Fruit fly (Drosophila melanogaster) whole organism, embryonic: ENCODE data around the gene CG5096.

Experiments
- Adf1 ChIP-seq: fragments of 200-800 bp; sonication (Bioruptor generic); IDR thresholded peaks from 2 replicates; pipeline ENCODE4 v1.3.6; 2022; ENCODE audit warnings: missing biosample characterization, missing genetic modification characterization
- B-H1 ChIP-seq: fragments of 200-800 bp; sonication (Bioruptor generic); IDR thresholded peaks from 3 replicates; pipeline ENCODE4 v1.3.6; 2022; ENCODE audit warnings: missing biosample characterization, missing genetic modification characterization
- CG10267 ChIP-seq: fragments of 200-800 bp; sonication (Bioruptor generic); optimal IDR thresholded peaks from 2 replicates; lab custom pipeline; 2018; ENCODE audit warnings: missing biosample characterization, mild to moderate bottlenecking, missing genetic modification characterization, moderate library complexity
- CG10321 ChIP-seq: fragments of 200-800 bp; sonication (Bioruptor generic); IDR thresholded peaks from 2 replicates; pipeline ENCODE4 v1.3.6; 2022; ENCODE audit warnings: missing biosample characterization, missing genetic modification characterization
- CG12299 ChIP-seq: fragments of 200-800 bp; sonication (Bioruptor generic); optimal IDR thresholded peaks from 2 replicates; lab custom pipeline; 2018; ENCODE audit warnings: missing biosample characterization, mild to moderate bottlenecking, missing genetic modification characterization
- CG15601 ChIP-seq: fragments of 200-800 bp; sonication (Bioruptor generic); optimal IDR thresholded peaks from 3 replicates; lab custom pipeline; 2019; ENCODE audit warnings: missing biosample characterization, mild to moderate bottlenecking, missing genetic modification characterization, moderate library complexity
- CG18011 ChIP-seq: fragments of 200-800 bp; sonication (Bioruptor generic); optimal IDR thresholded peaks from 2 replicates; lab custom pipeline; 2017; ENCODE audit warnings: missing biosample characterization, missing genetic modification characterization, mild to moderate bottlenecking, moderate library complexity, missing genotype
- CG18599 ChIP-seq: fragments of 200-800 bp; sonication (Bioruptor generic); optimal IDR thresholded peaks from 3 replicates; lab custom pipeline; 2017; ENCODE audit warnings: missing biosample characterization, missing genetic modification characterization, mild to moderate bottlenecking, moderate library complexity, missing genetic modification reagents
- CG2116 ChIP-seq: fragments of 200-800 bp; sonication (Bioruptor generic); optimal IDR thresholded peaks from 3 replicates; lab custom pipeline; 2018; ENCODE audit warnings: missing biosample characterization, mild to moderate bottlenecking, missing genetic modification characterization
- CG2875 ChIP-seq: fragments of 200-800 bp; sonication (Bioruptor generic); optimal IDR thresholded peaks from 2 replicates; lab custom pipeline; 2017; ENCODE audit warnings: missing biosample characterization, mild to moderate bottlenecking, missing genetic modification characterization, missing genetic modification reagents
- CG32772 ChIP-seq: fragments of 200-800 bp; sonication (Bioruptor generic); IDR thresholded peaks from 2 replicates; pipeline ENCODE4 v1.3.6; 2022; ENCODE audit warnings: missing biosample characterization, missing genetic modification characterization
- CG42726 ChIP-seq: fragments of 200-800 bp; sonication (Bioruptor generic); IDR thresholded peaks from 2 replicates; pipeline ENCODE4 v1.3.6; 2022; ENCODE audit warnings: missing biosample characterization, missing genetic modification characterization; ENCODE audit not compliant: partially characterized antibody
- CG4328 ChIP-seq: fragments of 200-800 bp; sonication (Bioruptor generic); optimal IDR thresholded peaks from 3 replicates; lab custom pipeline; 2017; ENCODE audit warnings: missing biosample characterization, missing genetic modification reagents, missing genetic modification characterization
- CG6854 ChIP-seq: fragments of 200-800 bp; sonication (Bioruptor generic); optimal IDR thresholded peaks from 3 replicates; lab custom pipeline; 2017; ENCODE audit warnings: missing biosample characterization, mild to moderate bottlenecking, missing genetic modification characterization
- CG8281 ChIP-seq: fragments of 200-800 bp; sonication (Bioruptor generic); optimal IDR thresholded peaks from 2 replicates; lab custom pipeline; 2018; ENCODE audit warnings: missing biosample characterization, mild to moderate bottlenecking, missing genetic modification characterization, moderate library complexity
- CG9797 ChIP-seq: fragments of 200-800 bp; sonication (Bioruptor generic); optimal IDR thresholded peaks from 3 replicates; lab custom pipeline; 2018; ENCODE audit warnings: missing biosample characterization, mild to moderate bottlenecking, missing genetic modification characterization
- D ChIP-seq, 2 experiments: fragments of 200-800 bp in 1 of 2; fragments of >200 bp in 1 of 2; sonication (Bioruptor generic) in 1 of 2; optimal IDR thresholded peaks; 2 replicates in 1 of 2; 3 replicates in 1 of 2; lab custom pipeline; 2017; ENCODE audit warnings: mild to moderate bottlenecking in 1 of 2, missing biosample characterization in 1 of 2, missing genetic modification characterization in 1 of 2, missing genetic modification reagents in 1 of 2
- ERR ChIP-seq: fragments of 200-800 bp; sonication (Bioruptor generic); optimal IDR thresholded peaks from 2 replicates; lab custom pipeline; 2016; ENCODE audit warnings: missing biosample characterization, missing genetic modification characterization
- H2.0 ChIP-seq: fragments of 200-800 bp; sonication (Bioruptor generic); IDR thresholded peaks from 2 replicates; pipeline ENCODE4 v1.3.6; 2022; ENCODE audit warnings: missing biosample characterization, missing genetic modification characterization
- Hey ChIP-seq: fragments of 200-800 bp; sonication (Bioruptor generic); optimal IDR thresholded peaks from 3 replicates; lab custom pipeline; 2018; ENCODE audit warnings: missing biosample characterization, mild to moderate bottlenecking, missing genetic modification characterization
- Hmx ChIP-seq: fragments of 200-800 bp; sonication (Bioruptor generic); optimal IDR thresholded peaks from 2 replicates; lab custom pipeline; 2016; ENCODE audit warnings: missing biosample characterization, missing genetic modification characterization
- Hr39 ChIP-seq: fragments of >200 bp; optimal IDR thresholded peaks from 2 replicates; lab custom pipeline; 2017
- Hr78 ChIP-seq, 2 experiments: fragments of 200-800 bp in 1 of 2; fragments of >200 bp in 1 of 2; sonication (Bioruptor generic) in 1 of 2; optimal IDR thresholded peaks; 2 replicates each; lab custom pipeline; 2017 to 2019; ENCODE audit warnings: missing biosample characterization in 2 of 2, missing genetic modification characterization in 2 of 2, mild to moderate bottlenecking in 1 of 2, moderate library complexity in 1 of 2
- Kr ChIP-seq: fragments of 200-800 bp; sonication (Bioruptor generic); optimal IDR thresholded peaks from 2 replicates; lab custom pipeline; 2017; ENCODE audit warnings: missing biosample characterization, mild to moderate bottlenecking, missing genetic modification characterization
- MTF-1 ChIP-seq: fragments of 200-800 bp; sonication (Bioruptor generic); optimal IDR thresholded peaks from 2 replicates; lab custom pipeline; 2018; ENCODE audit warnings: missing biosample characterization, mild to moderate bottlenecking, missing genetic modification characterization, borderline replicate concordance
- Neu2 ChIP-seq: fragments of 200-800 bp; sonication (Bioruptor generic); optimal IDR thresholded peaks from 3 replicates; lab custom pipeline; 2016; ENCODE audit warnings: missing biosample characterization, missing genetic modification characterization, borderline replicate concordance
- Poxn ChIP-seq: fragments of 200-800 bp; sonication (Bioruptor generic); IDR thresholded peaks from 2 replicates; pipeline ENCODE4 v1.3.6; 2022; ENCODE audit warnings: missing biosample characterization, missing genetic modification characterization
- corto ChIP-seq: fragments of 200-800 bp; sonication (Bioruptor generic); optimal IDR thresholded peaks from 2 replicates; lab custom pipeline; 2016; ENCODE audit warnings: missing biosample characterization, mild to moderate bottlenecking, missing genetic modification characterization, moderate library complexity
- crp ChIP-seq, 2 experiments: fragments of 200-800 bp; sonication (Bioruptor generic); optimal IDR thresholded peaks; 2 replicates in 1 of 2; 3 replicates in 1 of 2; lab custom pipeline; 2017; ENCODE audit warnings: missing biosample characterization in 2 of 2, missing genetic modification characterization in 2 of 2, mild to moderate bottlenecking in 1 of 2, moderate library complexity in 1 of 2
- dm ChIP-seq: fragments of 200-800 bp; sonication (Bioruptor generic); optimal IDR thresholded peaks from 3 replicates; lab custom pipeline; 2016; ENCODE audit warnings: missing biosample characterization, missing genetic modification characterization
- fd3F ChIP-seq: fragments of 200-800 bp; sonication (Bioruptor generic); optimal IDR thresholded peaks from 2 replicates; lab custom pipeline; 2018; ENCODE audit warnings: missing biosample characterization, mild to moderate bottlenecking, missing genetic modification characterization, moderate library complexity
- gt ChIP-seq: fragments of 200-800 bp; sonication (Bioruptor generic); IDR thresholded peaks from 2 replicates; pipeline ENCODE4 v1.3.6; 2022; ENCODE audit warnings: missing biosample characterization, missing genetic modification characterization
- hbn ChIP-seq: fragments of 200-800 bp; sonication (Bioruptor generic); IDR thresholded peaks from 2 replicates; pipeline ENCODE4 v1.3.6; 2022; ENCODE audit warnings: missing biosample characterization, missing genetic modification characterization; ENCODE audit not compliant: partially characterized antibody
- lbe ChIP-seq: fragments of 200-800 bp; sonication (Bioruptor generic); optimal IDR thresholded peaks from 2 replicates; lab custom pipeline; 2016; ENCODE audit warnings: missing biosample characterization, mild to moderate bottlenecking, missing genetic modification characterization
- lilli ChIP-seq: fragments of 200-800 bp; sonication (Bioruptor generic); optimal IDR thresholded peaks from 3 replicates; lab custom pipeline; 2016; ENCODE audit warnings: missing biosample characterization, missing genetic modification characterization
- lola ChIP-seq, 3 experiments: fragments of >200 bp in 2 of 3; fragments of 200-800 bp in 1 of 3; sonication (Bioruptor generic) in 1 of 3; optimal IDR thresholded peaks; 2 replicates each; lab custom pipeline; 2017 to 2019; ENCODE audit warnings: missing biosample characterization in 3 of 3, missing genetic modification characterization in 3 of 3, mild to moderate bottlenecking in 1 of 3, moderate library complexity in 1 of 3
- nau ChIP-seq: fragments of 200-800 bp; sonication (Bioruptor generic); optimal IDR thresholded peaks from 3 replicates; lab custom pipeline; 2017; ENCODE audit warnings: missing biosample characterization, mild to moderate bottlenecking, missing genetic modification characterization, missing genetic modification reagents
- pan ChIP-seq, 4 experiments: fragments of >200 bp in 3 of 4; fragments of 200-800 bp in 1 of 4; sonication (Bioruptor generic) in 1 of 4; optimal IDR thresholded peaks in 3 of 4; IDR thresholded peaks in 1 of 4; 2 replicates each; pipeline versions ENCODE4 v1.3.6 to Lab custom; 2017 to 2022; ENCODE audit warnings: missing biosample characterization in 2 of 4, missing genetic modification characterization in 2 of 4, mixed read lengths in 1 of 4
- pfk ChIP-seq: fragments of 200-800 bp; sonication (Bioruptor generic); optimal IDR thresholded peaks from 2 replicates; lab custom pipeline; 2018; ENCODE audit warnings: missing biosample characterization, mild to moderate bottlenecking, missing genetic modification characterization, moderate library complexity
- sd ChIP-seq: fragments of 200-800 bp; sonication (Bioruptor generic); optimal IDR thresholded peaks from 3 replicates; lab custom pipeline; 2018; ENCODE audit warnings: missing biosample characterization, mild to moderate bottlenecking, missing genetic modification characterization, moderate library complexity
- slp2 ChIP-seq: fragments of 200-800 bp; sonication (Bioruptor generic); optimal IDR thresholded peaks from 2 replicates; lab custom pipeline; 2016; ENCODE audit warnings: missing biosample characterization, missing genetic modification characterization
- sob ChIP-seq: fragments of 200-800 bp; sonication (Bioruptor generic); IDR thresholded peaks from 2 replicates; pipeline ENCODE4 v1.3.6; 2022; ENCODE audit warnings: missing biosample characterization, missing genetic modification characterization
- stc ChIP-seq: fragments of 200-800 bp; sonication (Bioruptor generic); IDR thresholded peaks from 2 replicates; pipeline ENCODE4 v1.3.6; 2022; ENCODE audit warnings: missing biosample characterization, missing genetic modification characterization
- tin ChIP-seq: fragments of 200-800 bp; sonication (Bioruptor generic); optimal IDR thresholded peaks from 3 replicates; lab custom pipeline; 2016; ENCODE audit warnings: missing biosample characterization, missing genetic modification characterization
- tna ChIP-seq: fragments of 200-800 bp; sonication (Bioruptor generic); IDR thresholded peaks from 2 replicates; pipeline ENCODE4 v1.3.6; 2022; ENCODE audit warnings: missing biosample characterization, missing genetic modification characterization; ENCODE audit not compliant: partially characterized antibody
- ttk ChIP-seq: fragments of 200-800 bp; sonication (Bioruptor generic); IDR thresholded peaks from 2 replicates; pipeline ENCODE4 v2.1.2; 2022; ENCODE audit warnings: missing biosample characterization, missing genetic modification characterization
- tx ChIP-seq: fragments of 200-800 bp; sonication (Bioruptor generic); optimal IDR thresholded peaks from 2 replicates; lab custom pipeline; 2016; ENCODE audit warnings: missing biosample characterization, missing genetic modification characterization

Gene CG5096

DNA sequence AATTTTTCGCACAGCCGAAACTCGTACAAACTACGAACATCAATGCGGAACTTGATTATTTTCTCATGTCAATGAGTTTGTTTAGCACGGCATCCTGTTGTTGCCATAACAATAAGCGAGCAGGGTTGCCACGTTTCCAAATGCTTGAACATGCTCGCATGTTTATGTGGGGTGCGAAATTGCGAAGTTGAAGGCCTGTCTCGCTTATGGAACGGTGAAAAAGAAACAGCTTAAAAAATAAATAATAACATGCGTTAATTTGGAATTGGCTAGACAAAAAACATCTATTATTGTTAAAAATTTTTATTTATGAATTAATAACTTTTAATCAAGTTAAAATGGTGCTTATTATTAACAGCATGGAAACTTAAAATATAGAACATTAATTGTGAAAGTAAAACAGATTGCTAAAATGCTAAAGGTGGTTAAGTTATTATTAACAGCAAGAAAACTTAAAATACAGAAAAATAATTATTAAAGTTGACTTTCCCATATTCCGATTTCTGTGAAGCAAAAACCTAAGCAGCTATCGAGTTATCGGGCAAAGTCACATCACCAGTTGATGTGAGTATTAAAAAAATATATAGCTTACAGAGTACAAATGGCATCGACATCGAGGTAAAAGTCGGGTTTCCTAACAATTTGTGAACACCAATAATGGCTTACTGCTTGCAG is 48.9 kb downstream of the CG5096 start, which contains the start of the genes Bug22 and TfIIB (continued):
- TF ChIP-seq slp2 (GFP tag; lab: Kevin White, UChicago), result peak; percentile 57
- TF ChIP-seq CG2116 (GFP tag; lab: Kevin White, UChicago), result peak; percentile 75
- TF ChIP-seq gt (GFP tag; lab: Robert Waterston, UW), result no peak
- TF ChIP-seq pan (optimal IDR thresholded peaks at IDR 0.05; lab: Kevin White, UChicago), result no peak
- peak in 1 of 2 experiments; percentile 76 for TF ChIP-seq pan (GFP tag; optimal IDR thresholded peaks at IDR 0.05 in 1 of 2, IDR thresholded peaks at IDR 0.05 in 1 of 2)
- TF ChIP-seq CG6854 (GFP tag; lab: Kevin White, UChicago), result no peak
- TF ChIP-seq tin (GFP tag; lab: Kevin White, UChicago), result peak; percentile 67
- TF ChIP-seq CG10267 (tag; lab: Kevin White, UChicago), result peak; percentile 56
- TF ChIP-seq ERR, result peak; percentile 35
- TF ChIP-seq CG4328 (GFP tag; lab: Kevin White, UChicago), result peak; percentile 44
- peak; percentile 19 for TF ChIP-seq MTF-1
- TF ChIP-seq D (optimal IDR thresholded peaks at IDR 0.05; lab: Kevin White, UChicago), result no peak
- peak; percentile 23 for TF ChIP-seq D (GFP tag; optimal IDR thresholded peaks at IDR 0.05; lab: Kevin White, UChicago)
- no peak for TF ChIP-seq CG10321 (GFP tag; lab: Robert Waterston, UW)
- no peak for TF ChIP-seq Hr78 (GFP tag; optimal IDR thresholded peaks at IDR 0.05; lab: Kevin White, UChicago)
- peak in 1 of 3 experiments; percentile 54 for TF ChIP-seq lola (GFP tag; optimal IDR thresholded peaks at IDR 0.05; lab: Kevin White, UChicago)
- TF ChIP-seq CG42726 (GFP tag; lab: Robert Waterston, UW), result no peak
- TF ChIP-seq CG15601, result peak; percentile 61
- TF ChIP-seq CG2875 (GFP tag; lab: Kevin White, UChicago), result no peak
- TF ChIP-seq CG18599, result no peak
- TF ChIP-seq B-H1 (GFP tag; lab: Robert Waterston, UW), result peak; percentile 43; the same call in 1 of the 3 replicates
- peak; percentile 86 for TF ChIP-seq lilli (GFP tag; lab: Kevin White, UChicago)
- peak; percentile 65 for TF ChIP-seq stc
- TF ChIP-seq CG18011, result peak; percentile 61
- TF ChIP-seq tna, result no peak
- peak; percentile 61 for TF ChIP-seq ttk
- TF ChIP-seq dm, result peak; percentile 74
- no peak for TF ChIP-seq Hey (tag; lab: Kevin White, UChicago)
- TF ChIP-seq nau (GFP tag; lab: Kevin White, UChicago), result peak; percentile 3
- TF ChIP-seq sob, result peak; percentile 68
- TF ChIP-seq tx (GFP tag; lab: Kevin White, UChicago), result peak; percentile 46
- peak; percentile 26 for TF ChIP-seq Hmx (GFP tag; lab: Kevin White, UChicago)
- TF ChIP-seq pfk (GFP tag; lab: Kevin White, UChicago), result peak; percentile 93
- TF ChIP-seq Adf1 (GFP tag; lab: Robert Waterston, UW), result peak; percentile 30; the same call in 1 of the 2 replicates
- TF ChIP-seq fd3F (GFP tag; lab: Kevin White, UChicago), result peak; percentile 61
- no peak for TF ChIP-seq Neu2 (GFP tag; lab: Kevin White, UChicago)
- TF ChIP-seq CG32772, result peak; percentile 45; the same call in 1 of the 2 replicates
- no peak for TF ChIP-seq hbn (GFP tag; lab: Robert Waterston, UW)
- no peak for TF ChIP-seq Poxn (GFP tag; lab: Robert Waterston, UW)
- peak; percentile 32 for TF ChIP-seq CG9797 (GFP tag; lab: Kevin White, UChicago)
- TF ChIP-seq crp (GFP tag; optimal IDR thresholded peaks at IDR 0.05; lab: Kevin White, UChicago), result peak in 1 of 2 experiments; percentile 38
- peak; percentile 64 for TF ChIP-seq H2.0 (GFP tag; lab: Robert Waterston, UW)
- TF ChIP-seq Hr39 (lab: Kevin White, UChicago), result no peak
- no peak for TF ChIP-seq corto (GFP tag; lab: Kevin White, UChicago)
- no peak for TF ChIP-seq sd
- no peak for TF ChIP-seq Kr (GFP tag; lab: Kevin White, UChicago)
- no peak for TF ChIP-seq CG8281 (tag; lab: Kevin White, UChicago)
- TF ChIP-seq CG12299 (tag; lab: Kevin White, UChicago), result peak; percentile 28
- peak; percentile 31 for TF ChIP-seq lbe
